Worm (Caenorhabditis elegans): ENCODE results near the gene R13H4.6.

The R13H4.6 gene

ce11 chrV:11900127-11900526 lies 37.2 kb downstream of the R13H4.6 start:
- TF ChIP-seq lin-32 (GFP tag; optimal IDR thresholded peaks at IDR 0.05) (no peak), elt-3 (tag; optimal IDR thresholded peaks at IDR 0.05) (no peak), mab-5 (tag; optimal IDR thresholded peaks at IDR 0.05) (no peak), sptf-1 (tag; optimal IDR thresholded peaks at IDR 0.05) (no peak), lsy-2 (tag; optimal IDR thresholded peaks at IDR 0.05) (no peak), mep-1 (tag; optimal IDR thresholded peaks at IDR 0.05) (no peak), drap-1 (GFP tag; optimal IDR thresholded peaks at IDR 0.05) (no peak)

ce11 chrV:11901260-11901659 lies 38.3 kb downstream of the R13H4.6 start:
- TF ChIP-seq mab-5 (tag; optimal IDR thresholded peaks at IDR 0.05) (no peak), zip-8 (tag; optimal IDR thresholded peaks at IDR 0.05) (no peak), flh-1 (GFP tag; optimal IDR thresholded peaks at IDR 0.05) (no peak), snpc-4 (tag; optimal IDR thresholded peaks at IDR 0.05) (no peak), lin-13 (tag; optimal IDR thresholded peaks at IDR 0.05) (no peak), sptf-1 (tag; optimal IDR thresholded peaks at IDR 0.05) (no peak), elt-3 (tag; optimal IDR thresholded peaks at IDR 0.05) (no peak), nhr-2 (tag; optimal IDR thresholded peaks at IDR 0.05) (no peak), ces-1 (GFP tag; optimal IDR thresholded peaks at IDR 0.05) (no peak), ceh-39 (tag; optimal IDR thresholded peaks at IDR 0.05) (no peak), drap-1 (GFP tag; optimal IDR thresholded peaks at IDR 0.05) (no peak)

ce11 chrV:11902161-11902560 lies 39.2 kb downstream of the R13H4.6 start:
- TF ChIP-seq ces-1 (GFP tag; optimal IDR thresholded peaks at IDR 0.05) (no peak), elt-1 (tag; optimal IDR thresholded peaks at IDR 0.05; ENCODE audit: borderline replicate concordance, insufficient read depth) (peak; percentile 79)

ce11 chrV:11905977-11906376 lies 43.1 kb downstream of the R13H4.6 start:
- no peak for TF ChIP-seq nhr-76 (tag; optimal IDR thresholded peaks at IDR 0.05)
- TF ChIP-seq hlh-1 (tag; optimal IDR thresholded peaks at IDR 0.05): no peak
- TF ChIP-seq lsy-2 (tag; optimal IDR thresholded peaks at IDR 0.05): no peak
- TF ChIP-seq pha-4 (tag; optimal IDR thresholded peaks at IDR 0.05): no peak
- TF ChIP-seq ceh-43 (GFP tag; optimal IDR thresholded peaks at IDR 0.05): no peak
- TF ChIP-seq sptf-1 (tag; optimal IDR thresholded peaks at IDR 0.05): no peak
- no peak for TF ChIP-seq ces-1 (GFP tag; optimal IDR thresholded peaks at IDR 0.05)
- no peak for TF ChIP-seq tbx-8 (GFP tag; optimal IDR thresholded peaks at IDR 0.05)
- TF ChIP-seq cnd-1 (tag; optimal IDR thresholded peaks at IDR 0.05): no peak
- TF ChIP-seq lin-13 (tag; optimal IDR thresholded peaks at IDR 0.05): no peak
- no peak for TF ChIP-seq mep-1 (tag; optimal IDR thresholded peaks at IDR 0.05)
- TF ChIP-seq blmp-1 (tag; optimal IDR thresholded peaks at IDR 0.05): no peak
- no peak for TF ChIP-seq drap-1 (GFP tag; optimal IDR thresholded peaks at IDR 0.05)
- no peak for TF ChIP-seq bed-3 (GFP tag; optimal IDR thresholded peaks at IDR 0.05)
- no peak for TF ChIP-seq nhr-28 (tag; optimal IDR thresholded peaks at IDR 0.05)
- TF ChIP-seq zip-8 (tag; optimal IDR thresholded peaks at IDR 0.05): no peak
- no peak for TF ChIP-seq flh-1 (GFP tag; optimal IDR thresholded peaks at IDR 0.05)
- TF ChIP-seq elt-1 (tag; optimal IDR thresholded peaks at IDR 0.05; ENCODE audit: borderline replicate concordance, insufficient read depth): no peak
- TF ChIP-seq snpc-4 (tag; optimal IDR thresholded peaks at IDR 0.05): no peak
- TF ChIP-seq ham-2 (GFP tag; optimal IDR thresholded peaks at IDR 0.05): no peak

ce11 chrV:11913283-11913682 lies 50.4 kb downstream of the R13H4.6 start:
- TF ChIP-seq ces-1 (GFP tag; optimal IDR thresholded peaks at IDR 0.05) (no peak), hlh-1 (tag; optimal IDR thresholded peaks at IDR 0.05) (no peak), elt-1 (tag; optimal IDR thresholded peaks at IDR 0.05; ENCODE audit: borderline replicate concordance, insufficient read depth) (no peak), unc-62 (GFP tag; optimal IDR thresholded peaks at IDR 0.05) (no peak), bed-3 (GFP tag; optimal IDR thresholded peaks at IDR 0.05) (no peak), flh-1 (GFP tag; optimal IDR thresholded peaks at IDR 0.05) (no peak), mep-1 (tag; optimal IDR thresholded peaks at IDR 0.05) (no peak), snpc-4 (tag; optimal IDR thresholded peaks at IDR 0.05) (no peak), ceh-43 (GFP tag; optimal IDR thresholded peaks at IDR 0.05) (no peak), elt-3 (tag; optimal IDR thresholded peaks at IDR 0.05) (no peak), nhr-237 (tag; optimal IDR thresholded peaks at IDR 0.05) (no peak), unc-39 (tag; optimal IDR thresholded peaks at IDR 0.05) (no peak), ham-2 (GFP tag; optimal IDR thresholded peaks at IDR 0.05) (no peak)
